1 fruit fly cellular context compared by ENCODE assay signal in genomic region chrX:9608727-9609419, dm6.
TF ChIP-seq lines count a peak whose summit lies in the region.

Gene LysRS (minus strand): TSS chrX:9608884.
Gene Hecw (plus strand): TSS chrX:9608946.

TF ChIP-seq in whole organism, embryonic, 481 proteins besides CTCF, POLR2A, EP300 and RAD21 (continued from another document):
- TF ChIP-seq CG12391 (tag; optimal IDR thresholded peaks at IDR 0.05; lab: Kevin White, UChicago): no peak
- TF ChIP-seq CG9876 (GFP tag; optimal IDR thresholded peaks at IDR 0.05; lab: Kevin White, UChicago): no peak
- no peak for TF ChIP-seq tgo (GFP tag; IDR thresholded peaks at IDR 0.05; lab: Robert Waterston, UW)
- no peak for TF ChIP-seq CG17361 (GFP tag; IDR thresholded peaks at IDR 0.05; lab: Robert Waterston, UW)
- no peak for TF ChIP-seq CG8944 (GFP tag; optimal IDR thresholded peaks at IDR 0.05; lab: Kevin White, UChicago)
- peak; percentile 46 for TF ChIP-seq CG14710 (tag; optimal IDR thresholded peaks at IDR 0.05; lab: Kevin White, UChicago)
- peak; percentile 48 for TF ChIP-seq stwl (tag; optimal IDR thresholded peaks at IDR 0.05; lab: Kevin White, UChicago)
- TF ChIP-seq Lim3 (GFP tag; IDR thresholded peaks at IDR 0.05; lab: Robert Waterston, UW): no peak
- TF ChIP-seq Dp (GFP tag; optimal IDR thresholded peaks at IDR 0.05; lab: Kevin White, UChicago): peak; percentile 63
- no peak for TF ChIP-seq Atf-2 (GFP tag; optimal IDR thresholded peaks at IDR 0.05; lab: Kevin White, UChicago)
- TF ChIP-seq CG17912 (GFP tag; optimal IDR thresholded peaks at IDR 0.05; lab: Kevin White, UChicago): no peak
- no peak for TF ChIP-seq CG18262 (tag; optimal IDR thresholded peaks at IDR 0.05; lab: Kevin White, UChicago)
- peak in 1 of 2 experiments; percentile 42 for TF ChIP-seq crp (GFP tag; optimal IDR thresholded peaks at IDR 0.05; lab: Kevin White, UChicago)
- no peak for TF ChIP-seq CG14965 (GFP tag; optimal IDR thresholded peaks at IDR 0.05; lab: Kevin White, UChicago; ENCODE audit: borderline replicate concordance)
- TF ChIP-seq CG30403 (GFP tag; optimal IDR thresholded peaks at IDR 0.05; lab: Kevin White, UChicago): no peak
- TF ChIP-seq CG32767 (GFP tag; IDR thresholded peaks at IDR 0.05; lab: Robert Waterston, UW): no peak
- peak; percentile 82 for TF ChIP-seq CG17359 (tag; optimal IDR thresholded peaks at IDR 0.05; lab: Kevin White, UChicago)
- TF ChIP-seq luna (GFP tag; optimal IDR thresholded peaks at IDR 0.05; lab: Kevin White, UChicago): no peak
- no peak for TF ChIP-seq CG10979 (tag; optimal IDR thresholded peaks at IDR 0.05; lab: Kevin White, UChicago)
- peak; percentile 27 for TF ChIP-seq CG8290 (GFP tag; optimal IDR thresholded peaks at IDR 0.05; lab: Kevin White, UChicago)
- no peak for TF ChIP-seq CG8290 (tag; optimal IDR thresholded peaks at IDR 0.05; lab: Kevin White, UChicago)
- TF ChIP-seq CG3407 (GFP tag; optimal IDR thresholded peaks at IDR 0.05; lab: Kevin White, UChicago): no peak
- no peak for TF ChIP-seq CG1792 (GFP tag; optimal IDR thresholded peaks at IDR 0.05; lab: Kevin White, UChicago)
- no peak for TF ChIP-seq Hr51 (GFP tag; optimal IDR thresholded peaks at IDR 0.05; lab: Kevin White, UChicago)
- no peak for TF ChIP-seq seq (GFP tag; IDR thresholded peaks at IDR 0.05; lab: Robert Waterston, UW)
- peak; percentile 88 for TF ChIP-seq crol (GFP tag; IDR thresholded peaks at IDR 0.05; lab: Robert Waterston, UW)
- TF ChIP-seq CG1603 (tag; optimal IDR thresholded peaks at IDR 0.05; lab: Kevin White, UChicago): no peak
- TF ChIP-seq trem (tag; optimal IDR thresholded peaks at IDR 0.05; lab: Kevin White, UChicago): peak; percentile 50
- TF ChIP-seq CG13296 (GFP tag; optimal IDR thresholded peaks at IDR 0.05; lab: Kevin White, UChicago): no peak
- TF ChIP-seq kni (GFP tag; optimal IDR thresholded peaks at IDR 0.05; lab: Kevin White, UChicago): peak; percentile 51
- TF ChIP-seq sob (GFP tag; IDR thresholded peaks at IDR 0.05; lab: Robert Waterston, UW): 0 out of 2 replicates have a peak, but pooled peaks have one; percentile 21
- TF ChIP-seq Rfx (GFP tag; IDR thresholded peaks at IDR 0.05; lab: Robert Waterston, UW): 0 out of 2 replicates have a peak, but pooled peaks have one; percentile 12
- no peak for TF ChIP-seq Dek (tag; optimal IDR thresholded peaks at IDR 0.05; lab: Kevin White, UChicago)
- peak; percentile 25 for TF ChIP-seq nmo (GFP tag; optimal IDR thresholded peaks at IDR 0.05; lab: Kevin White, UChicago)
- no peak for TF ChIP-seq Nf-YC (tag; optimal IDR thresholded peaks at IDR 0.05; lab: Kevin White, UChicago)
- TF ChIP-seq sim (GFP tag; IDR thresholded peaks at IDR 0.05; lab: Robert Waterston, UW): no peak
- peak; percentile 52 for TF ChIP-seq CG17186 (GFP tag; optimal IDR thresholded peaks at IDR 0.05; lab: Kevin White, UChicago)
- TF ChIP-seq CG9215 (GFP tag; IDR thresholded peaks at IDR 0.05; lab: Robert Waterston, UW): no peak
- no peak for TF ChIP-seq croc (GFP tag; conservative IDR thresholded peaks at IDR 0.05; lab: Robert Waterston, UW)
- peak; percentile 72 for TF ChIP-seq dm (GFP tag; optimal IDR thresholded peaks at IDR 0.05; lab: Kevin White, UChicago)
- no peak for TF ChIP-seq CG18764 (GFP tag; optimal IDR thresholded peaks at IDR 0.05; lab: Kevin White, UChicago)
- TF ChIP-seq ind (GFP tag; optimal IDR thresholded peaks at IDR 0.05; lab: Kevin White, UChicago): no peak
- no peak for TF ChIP-seq CG3995 (GFP tag; optimal IDR thresholded peaks at IDR 0.05; lab: Kevin White, UChicago)
- TF ChIP-seq Doc3 (GFP tag; IDR thresholded peaks at IDR 0.05; lab: Robert Waterston, UW; ENCODE audit: partially characterized antibody): 0 out of 3 replicates have a peak, but pooled peaks have one; percentile 16
- no peak for TF ChIP-seq ken (GFP tag; IDR thresholded peaks at IDR 0.05; lab: Robert Waterston, UW)
- TF ChIP-seq dimm (GFP tag; IDR thresholded peaks at IDR 0.05; lab: Robert Waterston, UW): no peak
- TF ChIP-seq knrl (GFP tag; IDR thresholded peaks at IDR 0.05; lab: Robert Waterston, UW; ENCODE audit: partially characterized antibody): no peak
- no peak for TF ChIP-seq CG9932 (GFP tag; IDR thresholded peaks at IDR 0.05; lab: Robert Waterston, UW)
- no peak for TF ChIP-seq Xbp1 (GFP tag; optimal IDR thresholded peaks at IDR 0.05; lab: Kevin White, UChicago)
- peak; percentile 12 for TF ChIP-seq CG4282 (GFP tag; optimal IDR thresholded peaks at IDR 0.05; lab: Kevin White, UChicago)
- peak; percentile 21 for TF ChIP-seq Max (GFP tag; optimal IDR thresholded peaks at IDR 0.05; lab: Kevin White, UChicago)
- peak; percentile 36 for TF ChIP-seq CG10267 (tag; optimal IDR thresholded peaks at IDR 0.05; lab: Kevin White, UChicago)
- no peak for TF ChIP-seq CG1602 (GFP tag; optimal IDR thresholded peaks at IDR 0.05; lab: Kevin White, UChicago)
- no peak for TF ChIP-seq CG31441 (GFP tag; IDR thresholded peaks at IDR 0.05; lab: Robert Waterston, UW)
- no peak for TF ChIP-seq kay (GFP tag; optimal IDR thresholded peaks at IDR 0.05; lab: Kevin White, UChicago)
- no peak for TF ChIP-seq CrebB (tag; optimal IDR thresholded peaks at IDR 0.05; lab: Kevin White, UChicago)
- no peak for TF ChIP-seq Gug (GFP tag; IDR thresholded peaks at IDR 0.05; lab: Robert Waterston, UW)
- TF ChIP-seq CG5180 (GFP tag; optimal IDR thresholded peaks at IDR 0.05; lab: Kevin White, UChicago): no peak
- no peak for TF ChIP-seq pum (GFP tag; optimal IDR thresholded peaks at IDR 0.05; lab: Kevin White, UChicago)
- TF ChIP-seq pzg (GFP tag; optimal IDR thresholded peaks at IDR 0.05; lab: Kevin White, UChicago): peak; percentile 74
- no peak for TF ChIP-seq CG16813 (GFP tag; IDR thresholded peaks at IDR 0.05; lab: Robert Waterston, UW; ENCODE audit: partially characterized antibody)
- TF ChIP-seq E2f2 (GFP tag; IDR thresholded peaks at IDR 0.05; lab: Robert Waterston, UW): peak; percentile 70
- TF ChIP-seq CG30020 (tag; optimal IDR thresholded peaks at IDR 0.05; lab: Kevin White, UChicago): peak; percentile 9
- 0 out of 3 replicates have a peak, but pooled peaks have one; percentile 34 for TF ChIP-seq Opbp (GFP tag; IDR thresholded peaks at IDR 0.05; lab: Robert Waterston, UW; ENCODE audit: partially characterized antibody)
- TF ChIP-seq Ets65A (GFP tag; lab: Kevin White, UChicago): peak; percentile 40
- TF ChIP-seq gsb (GFP tag; IDR thresholded peaks at IDR 0.05; lab: Robert Waterston, UW): no peak
- peak; percentile 52 for TF ChIP-seq Dref (GFP tag; IDR thresholded peaks at IDR 0.05; lab: Robert Waterston, UW)
- TF ChIP-seq en (GFP tag; optimal IDR thresholded peaks at IDR 0.05; lab: Kevin White, UChicago): no peak
- peak; percentile 74 for TF ChIP-seq CG15514 (GFP tag; optimal IDR thresholded peaks at IDR 0.05; lab: Kevin White, UChicago)
- TF ChIP-seq CG33213 (GFP tag; optimal IDR thresholded peaks at IDR 0.05; lab: Kevin White, UChicago): peak; percentile 18
- TF ChIP-seq Usf (GFP tag; optimal IDR thresholded peaks at IDR 0.05; lab: Kevin White, UChicago): no peak
- no peak for TF ChIP-seq CG18619 (GFP tag; optimal IDR thresholded peaks at IDR 0.05; lab: Kevin White, UChicago)
TF ChIP-seq in whole organism, embryonic: peak in this region for 71.
